Comparison of ENCODE assay signal across 1 fruit fly cellular context in the genomic region with DNA sequence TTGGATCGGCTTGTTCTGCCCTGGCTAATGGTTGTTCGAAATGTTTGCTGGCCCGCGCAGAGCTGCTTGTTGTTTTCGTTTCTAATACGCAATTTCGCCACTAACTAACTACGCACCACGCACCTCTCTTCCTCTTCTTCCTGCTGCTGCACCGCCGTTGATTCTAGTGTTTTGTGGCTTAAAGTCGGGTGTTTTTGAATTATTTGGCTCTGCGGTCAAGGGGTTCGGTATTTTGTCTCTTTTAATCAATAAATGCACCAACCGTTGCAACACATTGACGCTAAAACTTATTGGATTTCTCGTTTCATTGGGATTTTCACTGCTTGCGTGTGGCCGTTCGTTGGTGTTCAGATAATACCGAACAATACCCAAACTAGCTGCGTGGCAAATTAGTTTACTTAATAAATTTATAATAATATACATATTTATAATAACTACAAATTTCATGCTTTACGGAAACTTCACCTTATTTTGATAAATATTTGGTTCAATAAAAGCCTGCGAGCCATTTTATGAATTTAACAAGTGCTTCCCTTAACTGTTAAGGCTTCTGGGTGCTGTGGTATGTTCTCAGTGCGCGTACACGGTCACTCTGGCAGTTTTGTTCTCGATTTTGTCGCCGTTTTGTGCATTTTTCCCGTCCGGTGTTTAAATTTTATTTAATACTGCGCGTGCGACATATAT.
TF ChIP-seq lines count a peak whose summit lies in the region.

A gene (minus strand): TSS at position 351 of the 684 bp plus-strand sequence.
A gene (plus strand): TSS at position 571 of the 684 bp plus-strand sequence.

TF ChIP-seq in whole organism, embryonic, 481 proteins besides CTCF, POLR2A, EP300 and RAD21 (continued from another document and continues in another):
- TF ChIP-seq Dfd (GFP tag; optimal IDR thresholded peaks at IDR 0.05; lab: Kevin White, UChicago) (no peak), CG9609 (GFP tag; optimal IDR thresholded peaks at IDR 0.05; lab: Kevin White, UChicago) (no peak), Ssrp (tag; optimal IDR thresholded peaks at IDR 0.05; lab: Kevin White, UChicago) (no peak), nerfin-2 (GFP tag; IDR thresholded peaks at IDR 0.05; lab: Robert Waterston, UW; ENCODE audit: partially characterized antibody) (no peak), dati (GFP tag; IDR thresholded peaks at IDR 0.05; lab: Robert Waterston, UW) (no peak), stwl (tag; optimal IDR thresholded peaks at IDR 0.05; lab: Kevin White, UChicago) (peak; percentile 60), sr (GFP tag; IDR thresholded peaks at IDR 0.05; lab: Robert Waterston, UW) (no peak), CG10209 (GFP tag; optimal IDR thresholded peaks at IDR 0.05; lab: Kevin White, UChicago) (no peak), CG34422 (GFP tag; IDR thresholded peaks at IDR 0.05; lab: Robert Waterston, UW) (no peak; the same call in 2 of the 3 replicates), Bdp1 (GFP tag; optimal IDR thresholded peaks at IDR 0.05; lab: Kevin White, UChicago) (no peak), Dad (GFP tag; optimal IDR thresholded peaks at IDR 0.05; lab: Kevin White, UChicago) (no peak), Oaz (GFP tag; IDR thresholded peaks at IDR 0.05; lab: Robert Waterston, UW) (no peak), CG12391 (tag; optimal IDR thresholded peaks at IDR 0.05; lab: Kevin White, UChicago) (peak; percentile 59), CG7839 (tag; optimal IDR thresholded peaks at IDR 0.05; lab: Kevin White, UChicago) (no peak), CG11456 (GFP tag; IDR thresholded peaks at IDR 0.05; lab: Robert Waterston, UW) (no peak), CG17829 (tag; optimal IDR thresholded peaks at IDR 0.05; lab: Kevin White, UChicago) (peak; percentile 47), sqz (GFP tag; optimal IDR thresholded peaks at IDR 0.05; lab: Kevin White, UChicago) (no peak), CG3995 (GFP tag; optimal IDR thresholded peaks at IDR 0.05; lab: Kevin White, UChicago) (peak; percentile 16), insv (GFP tag; optimal IDR thresholded peaks at IDR 0.05; lab: Kevin White, UChicago) (peak in 1 of 2 experiments; percentile 69), ara (GFP tag; IDR thresholded peaks at IDR 0.05; lab: Robert Waterston, UW) (no peak), CG1832 (GFP tag; optimal IDR thresholded peaks at IDR 0.05; lab: Kevin White, UChicago) (no peak), lmd (GFP tag; IDR thresholded peaks at IDR 0.05; lab: Robert Waterston, UW) (no peak), nmo (GFP tag; optimal IDR thresholded peaks at IDR 0.05; lab: Kevin White, UChicago) (peak; percentile 65), ci (GFP tag; IDR thresholded peaks at IDR 0.05; lab: Robert Waterston, UW) (no peak), CG7987 (GFP tag; optimal IDR thresholded peaks at IDR 0.05; lab: Kevin White, UChicago) (no peak), CG5953 (GFP tag; IDR thresholded peaks at IDR 0.05; lab: Robert Waterston, UW) (no peak), CG14441 (GFP tag; IDR thresholded peaks at IDR 0.05; lab: Robert Waterston, UW) (no peak), Awh (GFP tag; IDR thresholded peaks at IDR 0.05; lab: Robert Waterston, UW) (no peak), E2f2 (GFP tag; IDR thresholded peaks at IDR 0.05; lab: Robert Waterston, UW) (peak; percentile 20; the same call in 1 of the 2 replicates), CG1602 (GFP tag; optimal IDR thresholded peaks at IDR 0.05; lab: Kevin White, UChicago) (no peak), pros (GFP tag; optimal IDR thresholded peaks at IDR 0.05; lab: Kevin White, UChicago) (no peak), CG8388 (GFP tag; optimal IDR thresholded peaks at IDR 0.05; lab: Kevin White, UChicago) (no peak), bbx (GFP tag; IDR thresholded peaks at IDR 0.05; lab: Robert Waterston, UW; ENCODE audit: partially characterized antibody) (no peak), Mad (GFP tag; optimal IDR thresholded peaks at IDR 0.05; lab: Kevin White, UChicago) (no peak), tx (GFP tag; optimal IDR thresholded peaks at IDR 0.05; lab: Kevin White, UChicago) (no peak), croc (GFP tag; conservative IDR thresholded peaks at IDR 0.05; lab: Robert Waterston, UW) (no peak), CG2116 (GFP tag; optimal IDR thresholded peaks at IDR 0.05; lab: Kevin White, UChicago) (peak; percentile 52), CG11560 (tag; IDR thresholded peaks at IDR 0.05; lab: Robert Waterston, UW) (no peak), dmrt99B (tag; optimal IDR thresholded peaks at IDR 0.05; lab: Kevin White, UChicago) (no peak), CG12155 (GFP tag; optimal IDR thresholded peaks at IDR 0.05; lab: Kevin White, UChicago) (no peak), CG1603 (tag; optimal IDR thresholded peaks at IDR 0.05; lab: Kevin White, UChicago) (no peak), CG11504 (tag; optimal IDR thresholded peaks at IDR 0.05; lab: Kevin White, UChicago) (no peak), Kr (GFP tag; optimal IDR thresholded peaks at IDR 0.05; lab: Kevin White, UChicago) (no peak), Xbp1 (GFP tag; optimal IDR thresholded peaks at IDR 0.05; lab: Kevin White, UChicago) (no peak), Bgb (GFP tag; IDR thresholded peaks at IDR 0.05; lab: Robert Waterston, UW; ENCODE audit: partially characterized antibody) (no peak), trem (tag; optimal IDR thresholded peaks at IDR 0.05; lab: Kevin White, UChicago) (peak; percentile 76), gt (GFP tag; IDR thresholded peaks at IDR 0.05; lab: Robert Waterston, UW) (no peak), CG6654 (GFP tag; optimal IDR thresholded peaks at IDR 0.05; lab: Kevin White, UChicago) (no peak), Dip3 (GFP tag; optimal IDR thresholded peaks at IDR 0.05; lab: Kevin White, UChicago) (no peak), CG15073 (GFP tag; optimal IDR thresholded peaks at IDR 0.05; lab: Kevin White, UChicago) (no peak), Doc2 (GFP tag; IDR thresholded peaks at IDR 0.05; lab: Robert Waterston, UW) (no peak), Nf-YC (tag; optimal IDR thresholded peaks at IDR 0.05; lab: Kevin White, UChicago) (peak; percentile 54), lab (GFP tag; optimal IDR thresholded peaks at IDR 0.05; lab: Kevin White, UChicago) (no peak), CG18262 (tag; optimal IDR thresholded peaks at IDR 0.05; lab: Kevin White, UChicago) (peak; percentile 19), CG5245 (GFP tag; optimal IDR thresholded peaks at IDR 0.05; lab: Kevin White, UChicago) (no peak), peb (GFP tag; IDR thresholded peaks at IDR 0.05; lab: Robert Waterston, UW) (no peak), CG14860 (GFP tag; IDR thresholded peaks at IDR 0.05; lab: Robert Waterston, UW; ENCODE audit: partially characterized antibody) (no peak), CG4617 (GFP tag; optimal IDR thresholded peaks at IDR 0.05; lab: Kevin White, UChicago; ENCODE audit: borderline replicate concordance) (peak; percentile 71), Sox102F (GFP tag; optimal IDR thresholded peaks at IDR 0.05; lab: Kevin White, UChicago) (no peak), esg (GFP tag; conservative IDR thresholded peaks at IDR 0.05; lab: Robert Waterston, UW) (no peak), CG9727 (GFP tag; optimal IDR thresholded peaks at IDR 0.05; lab: Kevin White, UChicago) (peak; percentile 1), salm (tag; optimal IDR thresholded peaks at IDR 0.05; lab: Kevin White, UChicago) (no peak), CG31388 (GFP tag; optimal IDR thresholded peaks at IDR 0.05; lab: Kevin White, UChicago) (no peak), CG11695 (GFP tag; IDR thresholded peaks at IDR 0.05; lab: Robert Waterston, UW) (no peak), HLH54F (GFP tag; optimal IDR thresholded peaks at IDR 0.05; lab: Kevin White, UChicago) (no peak), maf-S (GFP tag; optimal IDR thresholded peaks at IDR 0.05; lab: Kevin White, UChicago) (no peak), gsb (GFP tag; IDR thresholded peaks at IDR 0.05; lab: Robert Waterston, UW) (no peak), CG18011 (GFP tag; optimal IDR thresholded peaks at IDR 0.05; lab: Kevin White, UChicago) (no peak), CG7786 (GFP tag; optimal IDR thresholded peaks at IDR 0.05; lab: Kevin White, UChicago) (no peak), CG18619 (GFP tag; optimal IDR thresholded peaks at IDR 0.05; lab: Kevin White, UChicago) (peak; percentile 25), Atf6 (GFP tag; IDR thresholded peaks at IDR 0.05; lab: Robert Waterston, UW) (no peak), lilli (GFP tag; optimal IDR thresholded peaks at IDR 0.05; lab: Kevin White, UChicago) (no peak), CrebB (tag; optimal IDR thresholded peaks at IDR 0.05; lab: Kevin White, UChicago) (no peak), eve (GFP tag; optimal IDR thresholded peaks at IDR 0.05; lab: Kevin White, UChicago) (no peak), D19B (GFP tag; optimal IDR thresholded peaks at IDR 0.05; lab: Kevin White, UChicago) (no peak), CG34376 (GFP tag; optimal IDR thresholded peaks at IDR 0.05; lab: Kevin White, UChicago) (no peak), CG2202 (tag; optimal IDR thresholded peaks at IDR 0.05; lab: Kevin White, UChicago) (peak; percentile 16), CG1792 (GFP tag; optimal IDR thresholded peaks at IDR 0.05; lab: Kevin White, UChicago) (no peak), CG6683 (GFP tag; optimal IDR thresholded peaks at IDR 0.05; lab: Kevin White, UChicago) (no peak), chinmo (GFP tag; IDR thresholded peaks at IDR 0.05; lab: Robert Waterston, UW; ENCODE audit: partially characterized antibody) (0 out of 4 replicates have a peak, but pooled peaks have one; percentile 65), CG17361 (GFP tag; IDR thresholded peaks at IDR 0.05; lab: Robert Waterston, UW) (peak; percentile 60; the same call in 2 of the 3 replicates), Taf1 (GFP tag; IDR thresholded peaks at IDR 0.05; lab: Robert Waterston, UW) (no peak), CG8281 (tag; optimal IDR thresholded peaks at IDR 0.05; lab: Kevin White, UChicago) (no peak), CG9876 (GFP tag; optimal IDR thresholded peaks at IDR 0.05; lab: Kevin White, UChicago) (no peak), ewg (GFP tag; optimal IDR thresholded peaks at IDR 0.05; lab: Kevin White, UChicago) (no peak), CG4820 (GFP tag; optimal IDR thresholded peaks at IDR 0.05; lab: Kevin White, UChicago) (no peak), yki (optimal IDR thresholded peaks at IDR 0.05; lab: Kevin White, UChicago) (no peak), lola (GFP tag; optimal IDR thresholded peaks at IDR 0.05; lab: Kevin White, UChicago) (no peak), ken (GFP tag; IDR thresholded peaks at IDR 0.05; lab: Robert Waterston, UW) (no peak), Ets97D (GFP tag; optimal IDR thresholded peaks at IDR 0.05; lab: Kevin White, UChicago) (no peak), gem (tag; optimal IDR thresholded peaks at IDR 0.05; lab: Kevin White, UChicago) (no peak), Atf-2 (GFP tag; optimal IDR thresholded peaks at IDR 0.05; lab: Kevin White, UChicago) (no peak), Six4 (GFP tag; optimal IDR thresholded peaks at IDR 0.05; lab: Kevin White, UChicago) (no peak), sens-2 (GFP tag; IDR thresholded peaks at IDR 0.05; lab: Robert Waterston, UW) (no peak), gcm2 (GFP tag; optimal IDR thresholded peaks at IDR 0.05; lab: Kevin White, UChicago) (no peak), HLH3B (GFP tag; IDR thresholded peaks at IDR 0.05; lab: Robert Waterston, UW) (no peak), CG15696 (tag; optimal IDR thresholded peaks at IDR 0.05; lab: Kevin White, UChicago) (peak; percentile 34), wek (GFP tag; optimal IDR thresholded peaks at IDR 0.05; lab: Kevin White, UChicago) (no peak), CG30020 (tag; optimal IDR thresholded peaks at IDR 0.05; lab: Kevin White, UChicago) (peak; percentile 30), so (GFP tag; IDR thresholded peaks at IDR 0.05; lab: Robert Waterston, UW) (no peak), repo (GFP tag; optimal IDR thresholded peaks at IDR 0.05; lab: Kevin White, UChicago) (no peak), BEAF-32 (GFP tag; optimal IDR thresholded peaks at IDR 0.05; lab: Kevin White, UChicago) (peak; percentile 48), dm (GFP tag; optimal IDR thresholded peaks at IDR 0.05; lab: Kevin White, UChicago) (peak; percentile 23), CG15514 (GFP tag; optimal IDR thresholded peaks at IDR 0.05; lab: Kevin White, UChicago) (peak; percentile 55), CG4424 (GFP tag; optimal IDR thresholded peaks at IDR 0.05; lab: Kevin White, UChicago) (no peak), zen2 (GFP tag; IDR thresholded peaks at IDR 0.05; lab: Robert Waterston, UW; ENCODE audit: partially characterized antibody) (no peak), Trl (optimal IDR thresholded peaks at IDR 0.05; lab: Kevin White, UChicago) (no peak), Trl (GFP tag; optimal IDR thresholded peaks at IDR 0.05; lab: Kevin White, UChicago) (no peak), Mrtf (GFP tag; IDR thresholded peaks at IDR 0.05; lab: Robert Waterston, UW) (no peak), ERR (GFP tag; optimal IDR thresholded peaks at IDR 0.05; lab: Kevin White, UChicago) (no peak), CG17186 (GFP tag; optimal IDR thresholded peaks at IDR 0.05; lab: Kevin White, UChicago) (peak; percentile 19), ssp (GFP tag; IDR thresholded peaks at IDR 0.05; lab: Robert Waterston, UW) (no peak), CG8478 (optimal IDR thresholded peaks at IDR 0.05; lab: Kevin White, UChicago) (no peak), CG16815 (GFP tag; optimal IDR thresholded peaks at IDR 0.05; lab: Kevin White, UChicago) (no peak), CG13624 (GFP tag; optimal IDR thresholded peaks at IDR 0.05; lab: Kevin White, UChicago) (peak; percentile 93), hth (optimal IDR thresholded peaks at IDR 0.05; lab: Kevin White, UChicago) (no peak), CG8924 (tag; optimal IDR thresholded peaks at IDR 0.05; lab: Kevin White, UChicago) (peak; percentile 65), her (GFP tag; optimal IDR thresholded peaks at IDR 0.05; lab: Kevin White, UChicago) (no peak), CG6254 (GFP tag; optimal IDR thresholded peaks at IDR 0.05; lab: Kevin White, UChicago) (no peak), pfk (GFP tag; optimal IDR thresholded peaks at IDR 0.05; lab: Kevin White, UChicago) (no peak), CG12942 (GFP tag; optimal IDR thresholded peaks at IDR 0.05; lab: Kevin White, UChicago) (no peak), CG12219 (GFP tag; optimal IDR thresholded peaks at IDR 0.05; lab: Kevin White, UChicago) (no peak), cg (GFP tag; optimal IDR thresholded peaks at IDR 0.05; lab: Kevin White, UChicago) (no peak), NC2α (GFP tag; optimal IDR thresholded peaks at IDR 0.05; lab: Kevin White, UChicago) (no peak), CkIIα-i1 (GFP tag; IDR thresholded peaks at IDR 0.05; lab: Robert Waterston, UW) (no peak), sug (tag; optimal IDR thresholded peaks at IDR 0.05; lab: Kevin White, UChicago) (peak; percentile 31), cas (GFP tag; IDR thresholded peaks at IDR 0.05; lab: Robert Waterston, UW) (no peak), slbo (GFP tag; IDR thresholded peaks at IDR 0.05; lab: Robert Waterston, UW) (no peak), CG14667 (GFP tag; IDR thresholded peaks at IDR 0.05; lab: Robert Waterston, UW) (no peak)
